Worm (Caenorhabditis elegans) whole organism, L1 larva: ENCODE measurements around the gene nlp-5.

ENCODE experiments used
- aly-2 ChIP-seq: fragments of 150-350 bp; optimal IDR thresholded peaks from 2 replicates; lab custom pipeline; 2014; ENCODE audit warnings: missing biosample characterization, missing genetic modification characterization
- dpl-1 ChIP-seq, 3 experiments: fragments of 150-350 bp in 2 of 3; sonication (generic microtip) in 1 of 3; optimal IDR thresholded peaks; 2 replicates each; lab custom pipeline; 2014 to 2017; ENCODE audit warnings: missing biosample characterization in 3 of 3, missing genetic modification characterization in 3 of 3, missing genetic modification reagents in 3 of 3
- lin-15B ChIP-seq: fragments of 150-350 bp; sonication (generic microtip); optimal IDR thresholded peaks from 3 replicates; lab custom pipeline; 2014; ENCODE audit warnings: missing biosample characterization, missing genetic modification characterization
- lir-3 ChIP-seq: sonication (generic microtip); optimal IDR thresholded peaks from 2 replicates; lab custom pipeline; 2016; ENCODE audit warnings: mild to moderate bottlenecking, missing genetic modification characterization, moderate library complexity, missing compliant biosample characterization; ENCODE audit not compliant: poor library complexity
- nhr-11 ChIP-seq: fragments of 150-350 bp; optimal IDR thresholded peaks from 2 replicates; lab custom pipeline; 2014; ENCODE audit warnings: missing biosample characterization, missing genetic modification characterization
- nhr-237 ChIP-seq: fragments of 150-350 bp; optimal IDR thresholded peaks from 2 replicates; lab custom pipeline; 2014; ENCODE audit warnings: missing biosample characterization, missing genetic modification characterization
- pax-3 ChIP-seq: fragments of 200-800 bp; sonication (Bioruptor generic); optimal IDR thresholded peaks from 2 replicates; lab custom pipeline; 2018; ENCODE audit warnings: mild to moderate bottlenecking, missing genetic modification characterization, moderate library complexity, missing compliant biosample characterization

ce11 chrII:8263562-8263961 lies 25.3 kb downstream of the nlp-5 start:
- TF ChIP-seq nhr-237 (tag; lab: Kevin White, UChicago): no peak
- TF ChIP-seq dpl-1 (GFP tag; optimal IDR thresholded peaks at IDR 0.05; lab: Kevin White, UChicago): no peak
- TF ChIP-seq lin-15B: no peak
- no peak for TF ChIP-seq lir-3 (tag; lab: Kevin White, UChicago)
- TF ChIP-seq pax-3: no peak
- TF ChIP-seq nhr-11 (tag; lab: Kevin White, UChicago): no peak
- no peak for TF ChIP-seq aly-2 (tag; lab: Kevin White, UChicago)
